Fruit fly (Drosophila melanogaster) whole organism, embryonic: Measurements from ENCODE around the gene Snx6.

Source experiments
- Abd-B ChIP-seq: fragments of 200-800 bp; sonication (Bioruptor generic); optimal IDR thresholded peaks from 2 replicates; lab custom pipeline; 2018; ENCODE audit warnings: missing biosample characterization, mild to moderate bottlenecking, missing genetic modification characterization, moderate library complexity
- BEAF-32 ChIP-seq: fragments of 200-800 bp; sonication (Bioruptor generic); optimal IDR thresholded peaks from 3 replicates; lab custom pipeline; 2017; ENCODE audit warnings: missing biosample characterization, missing genetic modification characterization, mild to moderate bottlenecking, moderate library complexity, missing genetic modification reagents
- CG1024 ChIP-seq: fragments of 200-800 bp; sonication (Bioruptor generic); IDR thresholded peaks from 2 replicates; pipeline ENCODE4 v1.3.6; 2022; ENCODE audit warnings: missing biosample characterization, missing genetic modification characterization
- CG10959 ChIP-seq: fragments of 200-800 bp; sonication (Bioruptor generic); IDR thresholded peaks from 2 replicates; pipeline ENCODE4 v1.3.6; 2022; ENCODE audit warnings: missing biosample characterization, missing genetic modification characterization
- CG12659 ChIP-seq: fragments of 200-800 bp; sonication (Bioruptor generic); optimal IDR thresholded peaks from 3 replicates; lab custom pipeline; 2017; ENCODE audit warnings: mild to moderate bottlenecking, missing biosample characterization, missing genetic modification reagents, missing genetic modification characterization
- CG12744 ChIP-seq: fragments of 200-800 bp; sonication (Bioruptor generic); optimal IDR thresholded peaks from 2 replicates; lab custom pipeline; 2016; ENCODE audit warnings: missing biosample characterization, missing genetic modification characterization
- CG14014 ChIP-seq: fragments of 200-800 bp; sonication (Bioruptor generic); IDR thresholded peaks from 2 replicates; pipeline ENCODE4 v1.3.6; 2022; ENCODE audit warnings: missing biosample characterization, missing genetic modification characterization
- CG15073 ChIP-seq: fragments of 200-800 bp; sonication (Bioruptor generic); optimal IDR thresholded peaks from 2 replicates; lab custom pipeline; 2016; ENCODE audit warnings: missing biosample characterization, missing genetic modification characterization
- CG17328 ChIP-seq: fragments of 200-800 bp; sonication (Bioruptor generic); IDR thresholded peaks from 2 replicates; pipeline ENCODE4 v1.3.6; 2022; ENCODE audit warnings: missing biosample characterization, missing genetic modification characterization
- CG2120 ChIP-seq: fragments of 200-800 bp; sonication (Bioruptor generic); optimal IDR thresholded peaks from 3 replicates; lab custom pipeline; 2016; ENCODE audit warnings: missing biosample characterization, missing genetic modification characterization
- CG3281 ChIP-seq: fragments of 200-800 bp; sonication (Bioruptor generic); optimal IDR thresholded peaks from 3 replicates; lab custom pipeline; 2017; ENCODE audit warnings: missing biosample characterization, mild to moderate bottlenecking, missing genetic modification characterization
- CG34224 ChIP-seq: fragments of 200-800 bp; sonication (Bioruptor generic); IDR thresholded peaks from 3 replicates; pipeline ENCODE4 v1.3.6; 2022; ENCODE audit warnings: missing biosample characterization, missing genetic modification characterization; ENCODE audit not compliant: partially characterized antibody
- CG3847 ChIP-seq: fragments of 200-800 bp; sonication (Bioruptor generic); IDR thresholded peaks from 2 replicates; pipeline ENCODE4 v1.3.6; 2022; ENCODE audit warnings: missing biosample characterization, missing genetic modification characterization
- CG4404 ChIP-seq: fragments of 200-800 bp; sonication (Bioruptor generic); IDR thresholded peaks from 2 replicates; pipeline ENCODE4 v1.3.6; 2022; ENCODE audit warnings: missing biosample characterization, missing genetic modification characterization
- CG6254 ChIP-seq: fragments of 200-800 bp; sonication (Bioruptor generic); optimal IDR thresholded peaks from 3 replicates; lab custom pipeline; 2017; ENCODE audit warnings: mild to moderate bottlenecking, missing biosample characterization, missing genetic modification reagents, missing genetic modification characterization
- CG6689 ChIP-seq: fragments of 200-800 bp; sonication (Bioruptor generic); IDR thresholded peaks from 2 replicates; pipeline ENCODE4 v1.3.6; 2022; ENCODE audit warnings: missing biosample characterization, missing genetic modification characterization
- CG9727 ChIP-seq: fragments of 200-800 bp; sonication (Bioruptor generic); optimal IDR thresholded peaks from 3 replicates; lab custom pipeline; 2017; ENCODE audit warnings: missing biosample characterization, mild to moderate bottlenecking, missing genetic modification characterization
- Camta ChIP-seq: fragments of 200-800 bp; sonication (Bioruptor generic); optimal IDR thresholded peaks from 2 replicates; lab custom pipeline; 2016; ENCODE audit warnings: missing biosample characterization, missing genetic modification characterization
- Chrac-16 ChIP-seq: fragments of 200-800 bp; sonication (Bioruptor generic); optimal IDR thresholded peaks from 3 replicates; lab custom pipeline; 2016; ENCODE audit warnings: missing biosample characterization, missing genetic modification characterization
- Dll ChIP-seq: fragments of 200-800 bp; sonication (Bioruptor generic); IDR thresholded peaks from 4 replicates; pipeline ENCODE4 v1.3.6; 2022; ENCODE audit warnings: missing biosample characterization, missing genetic modification characterization; ENCODE audit not compliant: partially characterized antibody
- Doc2 ChIP-seq: fragments of 200-800 bp; sonication (Bioruptor generic); IDR thresholded peaks from 2 replicates; pipeline ENCODE4 v1.3.6; 2022; ENCODE audit warnings: missing biosample characterization, missing genetic modification characterization
- Ets65A ChIP-seq: fragments of 200-800 bp; sonication (Bioruptor generic); peaks from one replicate; lab custom pipeline; 2016; ENCODE audit warnings: missing biosample characterization, missing genetic modification characterization
- Gug ChIP-seq: fragments of 200-800 bp; sonication (Bioruptor generic); IDR thresholded peaks from 4 replicates; pipeline ENCODE4 v1.3.6; 2022; ENCODE audit warnings: missing biosample characterization, missing genetic modification characterization
- HLH3B ChIP-seq: fragments of 200-800 bp; sonication (Bioruptor generic); IDR thresholded peaks from 2 replicates; pipeline ENCODE4 v1.3.6; 2022; ENCODE audit warnings: missing biosample characterization, missing genetic modification characterization
- Mrtf ChIP-seq: fragments of 200-800 bp; sonication (Bioruptor generic); IDR thresholded peaks from 3 replicates; pipeline ENCODE4 v1.3.6; 2022; ENCODE audit warnings: missing biosample characterization, missing genetic modification characterization
- Rx ChIP-seq: fragments of 200-800 bp; sonication (Bioruptor generic); IDR thresholded peaks from 2 replicates; pipeline ENCODE4 v1.3.6; 2022; ENCODE audit warnings: missing biosample characterization, missing genetic modification characterization
- Six4 ChIP-seq: fragments of 200-800 bp; sonication (Bioruptor generic); optimal IDR thresholded peaks from 2 replicates; lab custom pipeline; 2016; ENCODE audit warnings: missing biosample characterization, missing genetic modification characterization
- Xbp1 ChIP-seq: fragments of 200-800 bp; sonication (Bioruptor generic); optimal IDR thresholded peaks from 3 replicates; lab custom pipeline; 2016; ENCODE audit warnings: missing biosample characterization, mild to moderate bottlenecking, missing genetic modification characterization
- Xrp1 ChIP-seq: fragments of 200-800 bp; sonication (Bioruptor generic); IDR thresholded peaks from 2 replicates; pipeline ENCODE4 v1.3.6; 2022; ENCODE audit warnings: missing biosample characterization, missing genetic modification characterization
- cas ChIP-seq: fragments of 200-800 bp; sonication (Bioruptor generic); IDR thresholded peaks from 2 replicates; pipeline ENCODE4 v1.3.6; 2022; ENCODE audit warnings: missing biosample characterization, missing genetic modification characterization
- chn ChIP-seq: fragments of 200-800 bp; sonication (Bioruptor generic); optimal IDR thresholded peaks from 2 replicates; lab custom pipeline; 2016; ENCODE audit warnings: missing biosample characterization, missing genetic modification characterization
- cwo ChIP-seq: fragments of 200-800 bp; sonication (Bioruptor generic); optimal IDR thresholded peaks from 3 replicates; lab custom pipeline; 2017; ENCODE audit warnings: missing biosample characterization, missing genetic modification characterization, mild to moderate bottlenecking, moderate library complexity, missing genetic modification reagents
- dati ChIP-seq: fragments of 200-800 bp; sonication (Bioruptor generic); IDR thresholded peaks from 2 replicates; pipeline ENCODE4 v1.3.6; 2022; ENCODE audit warnings: missing biosample characterization, missing genetic modification characterization
- dmrt11E ChIP-seq: fragments of 200-800 bp; sonication (Bioruptor generic); optimal IDR thresholded peaks from 3 replicates; lab custom pipeline; 2018; ENCODE audit warnings: missing biosample characterization, mild to moderate bottlenecking, missing genetic modification characterization, moderate library complexity
- emc ChIP-seq: fragments of 200-800 bp; sonication (Bioruptor generic); optimal IDR thresholded peaks from 2 replicates; lab custom pipeline; 2016; ENCODE audit warnings: missing biosample characterization, missing genetic modification characterization
- her ChIP-seq: fragments of 200-800 bp; sonication (Bioruptor generic); optimal IDR thresholded peaks from 2 replicates; lab custom pipeline; 2016; ENCODE audit warnings: missing biosample characterization, missing genetic modification characterization
- hkb ChIP-seq, 2 experiments: fragments of 200-800 bp in 1 of 2; fragments of >200 bp in 1 of 2; sonication (Bioruptor generic) in 1 of 2; IDR thresholded peaks in 1 of 2; optimal IDR thresholded peaks in 1 of 2; 2 replicates each; pipeline versions ENCODE4 v1.3.6 to Lab custom; 2017 to 2022; ENCODE audit warnings: missing biosample characterization in 1 of 2, missing genetic modification characterization in 1 of 2
- inv ChIP-seq: fragments of 200-800 bp; sonication (Bioruptor generic); IDR thresholded peaks from 2 replicates; pipeline ENCODE4 v1.3.6; 2022; ENCODE audit warnings: missing biosample characterization, missing genetic modification characterization; ENCODE audit not compliant: partially characterized antibody
- lov ChIP-seq, 2 experiments: fragments of 200-800 bp in 1 of 2; fragments of >200 bp in 1 of 2; sonication (Bioruptor generic) in 1 of 2; IDR thresholded peaks in 1 of 2; optimal IDR thresholded peaks in 1 of 2; 2 replicates in 1 of 2; 3 replicates in 1 of 2; pipeline versions ENCODE4 v1.3.6 to Lab custom; 2017 to 2022; ENCODE audit warnings: missing biosample characterization in 1 of 2, missing genetic modification characterization in 1 of 2
- mam ChIP-seq: fragments of 200-800 bp; sonication (Bioruptor generic); optimal IDR thresholded peaks from 3 replicates; lab custom pipeline; 2016; ENCODE audit warnings: missing biosample characterization, missing genetic modification characterization
- mld ChIP-seq: fragments of 200-800 bp; sonication (Bioruptor generic); IDR thresholded peaks from 3 replicates; pipeline ENCODE4 v1.3.6; 2022; ENCODE audit warnings: missing biosample characterization, missing genetic modification characterization; ENCODE audit not compliant: partially characterized antibody
- phol ChIP-seq: fragments of 200-800 bp; sonication (Bioruptor generic); optimal IDR thresholded peaks from 3 replicates; lab custom pipeline; 2018; ENCODE audit warnings: missing biosample characterization, mild to moderate bottlenecking, missing genetic modification characterization, moderate library complexity
- sisA ChIP-seq: fragments of 200-800 bp; sonication (Bioruptor generic); IDR thresholded peaks from 2 replicates; pipeline ENCODE4 v1.3.6; 2022; ENCODE audit warnings: missing biosample characterization, missing genetic modification characterization
- slbo ChIP-seq: fragments of 200-800 bp; sonication (Bioruptor generic); IDR thresholded peaks from 2 replicates; pipeline ENCODE4 v1.3.6; 2022; ENCODE audit warnings: missing biosample characterization, missing genetic modification characterization
- sob ChIP-seq: fragments of 200-800 bp; sonication (Bioruptor generic); IDR thresholded peaks from 2 replicates; pipeline ENCODE4 v1.3.6; 2022; ENCODE audit warnings: missing biosample characterization, missing genetic modification characterization
- stc ChIP-seq: fragments of 200-800 bp; sonication (Bioruptor generic); IDR thresholded peaks from 2 replicates; pipeline ENCODE4 v1.3.6; 2022; ENCODE audit warnings: missing biosample characterization, missing genetic modification characterization
- trem ChIP-seq: fragments of 200-800 bp; optimal IDR thresholded peaks from 3 replicates; lab custom pipeline; 2019; ENCODE audit warnings: missing biosample characterization, mild to moderate bottlenecking, missing genetic modification characterization, moderate library complexity
- ttk ChIP-seq: fragments of 200-800 bp; sonication (Bioruptor generic); IDR thresholded peaks from 2 replicates; pipeline ENCODE4 v2.1.2; 2022; ENCODE audit warnings: missing biosample characterization, missing genetic modification characterization
- unpg ChIP-seq: fragments of 200-800 bp; sonication (Bioruptor generic); optimal IDR thresholded peaks from 3 replicates; lab custom pipeline; 2018; ENCODE audit warnings: missing biosample characterization, mild to moderate bottlenecking, missing genetic modification characterization, moderate library complexity
- vvl ChIP-seq: fragments of 200-800 bp; sonication (Bioruptor generic); IDR thresholded peaks from 2 replicates; pipeline ENCODE4 v1.3.6; 2022; ENCODE audit warnings: missing biosample characterization, missing genetic modification characterization

The Snx6 gene

DNA sequence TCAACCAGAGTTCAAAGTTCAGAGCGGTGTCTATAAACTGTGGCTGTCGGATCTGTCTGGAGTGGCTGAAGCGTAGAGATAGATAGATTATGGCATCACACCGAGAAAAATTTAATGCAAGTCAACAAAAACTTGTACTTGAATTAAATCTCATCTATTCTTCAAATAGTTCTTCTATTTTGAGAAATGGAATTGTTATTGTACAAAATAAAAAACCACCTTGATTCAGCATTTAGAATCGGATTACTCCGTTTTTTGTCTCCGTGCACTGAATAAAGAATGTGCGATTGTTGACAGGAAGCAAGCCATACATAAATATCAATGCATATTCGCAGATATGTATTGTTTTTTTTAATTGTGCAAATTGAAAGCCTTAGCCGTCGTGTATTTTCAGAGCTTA is 9.1 kb upstream of the Snx6 start (continued):
- TF ChIP-seq CG3281 (GFP tag; lab: Kevin White, UChicago) (no peak), CG6689 (GFP tag; lab: Robert Waterston, UW) (peak; percentile 52; the same call in 1 of the 2 replicates), Rx (GFP tag; lab: Robert Waterston, UW) (peak; percentile 19; the same call in 1 of the 2 replicates), CG34224 (GFP tag; lab: Robert Waterston, UW) (no peak), lov (optimal IDR thresholded peaks at IDR 0.05; lab: Kevin White, UChicago) (no peak), lov (GFP tag; IDR thresholded peaks at IDR 0.05; lab: Robert Waterston, UW) (no peak), trem (no peak), Camta (GFP tag; lab: Kevin White, UChicago) (no peak), Chrac-16 (no peak), cas (GFP tag; lab: Robert Waterston, UW) (no peak), unpg (peak; percentile 40), hkb (optimal IDR thresholded peaks at IDR 0.05; lab: Kevin White, UChicago) (no peak), hkb (GFP tag; IDR thresholded peaks at IDR 0.05; lab: Robert Waterston, UW) (peak; percentile 50; the same call in 1 of the 2 replicates), Six4 (GFP tag; lab: Kevin White, UChicago) (peak; percentile 2), slbo (GFP tag; lab: Robert Waterston, UW) (peak; percentile 68), mam (GFP tag; lab: Kevin White, UChicago) (peak; percentile 14), sob (GFP tag; lab: Robert Waterston, UW) (peak; percentile 28; the same call in 1 of the 2 replicates), her (GFP tag; lab: Kevin White, UChicago) (peak; percentile 4), vvl (GFP tag; lab: Robert Waterston, UW) (peak; percentile 62), Doc2 (GFP tag; lab: Robert Waterston, UW) (no peak), CG3847 (GFP tag; lab: Robert Waterston, UW) (peak; percentile 46), CG12744 (GFP tag; lab: Kevin White, UChicago) (no peak), CG2120 (peak; percentile 54), sisA (GFP tag; lab: Robert Waterston, UW) (peak; percentile 25; the same call in 1 of the 2 replicates), phol (tag; lab: Kevin White, UChicago) (peak; percentile 18), dati (GFP tag; lab: Robert Waterston, UW) (0 out of 2 replicates have a peak, but pooled peaks have one; percentile 30), CG10959 (GFP tag; lab: Robert Waterston, UW) (peak; percentile 43; the same call in 1 of the 2 replicates), emc (GFP tag; lab: Kevin White, UChicago) (no peak), CG9727 (GFP tag; lab: Kevin White, UChicago) (peak; percentile 41), BEAF-32 (GFP tag; lab: Kevin White, UChicago) (no peak), CG17328 (GFP tag; lab: Robert Waterston, UW) (peak; percentile 62; the same call in 1 of the 2 replicates), Mrtf (GFP tag; lab: Robert Waterston, UW) (no peak), cwo (GFP tag; lab: Kevin White, UChicago) (no peak), inv (no peak), mld (no peak), CG12659 (no peak), Dll (GFP tag; lab: Robert Waterston, UW) (no peak), dmrt11E (tag; lab: Kevin White, UChicago) (peak; percentile 47), CG4404 (GFP tag; lab: Robert Waterston, UW) (0 out of 2 replicates have a peak, but pooled peaks have one; percentile 25), Xbp1 (GFP tag; lab: Kevin White, UChicago) (peak; percentile 20), HLH3B (GFP tag; lab: Robert Waterston, UW) (peak; percentile 57; the same call in 1 of the 2 replicates), Gug (0 out of 4 replicates have a peak, but pooled peaks have one; percentile 24), Ets65A (peak; percentile 83), CG6254 (GFP tag; lab: Kevin White, UChicago) (peak; percentile 3), CG15073 (GFP tag; lab: Kevin White, UChicago) (no peak), stc (GFP tag; lab: Robert Waterston, UW) (peak; percentile 46; the same call in 1 of the 2 replicates), CG14014 (peak; percentile 45), Abd-B (GFP tag; lab: Kevin White, UChicago) (peak; percentile 17), chn (peak; percentile 14), Xrp1 (GFP tag; lab: Robert Waterston, UW) (peak; percentile 71; the same call in 1 of the 2 replicates), CG1024 (GFP tag; lab: Robert Waterston, UW) (0 out of 2 replicates have a peak, but pooled peaks have one; percentile 22), ttk (GFP tag; lab: Robert Waterston, UW) (0 out of 2 replicates have a peak, but pooled peaks have one; percentile 23)
